Worm (Caenorhabditis elegans) whole organism, L1 larva: ENCODE data around the gene syf-3.

Source experiments
- F16B12.6 ChIP-seq: fragments of 150-350 bp; optimal IDR thresholded peaks from 2 replicates; lab custom pipeline; 2014; ENCODE audit warnings: missing biosample characterization, missing genetic modification characterization
- aha-1 ChIP-seq: fragments of 150-350 bp; optimal IDR thresholded peaks from 2 replicates; lab custom pipeline; 2014; ENCODE audit warnings: missing biosample characterization, missing genetic modification characterization
- alr-1 ChIP-seq: fragments of 200-800 bp; sonication (Bioruptor generic); optimal IDR thresholded peaks from 2 replicates; lab custom pipeline; 2018; ENCODE audit warnings: borderline replicate concordance, mild to moderate bottlenecking, missing genetic modification characterization, missing compliant biosample characterization
- aly-2 ChIP-seq: fragments of 150-350 bp; optimal IDR thresholded peaks from 2 replicates; lab custom pipeline; 2014; ENCODE audit warnings: missing biosample characterization, missing genetic modification characterization
- ceh-63 ChIP-seq: fragments of 200-800 bp; sonication (Bioruptor generic); optimal IDR thresholded peaks from 2 replicates; lab custom pipeline; 2018; ENCODE audit warnings: mild to moderate bottlenecking, missing genetic modification characterization, missing compliant biosample characterization
- ceh-8 ChIP-seq: fragments of 200-800 bp; sonication (Bioruptor generic); optimal IDR thresholded peaks from 2 replicates; lab custom pipeline; 2018; ENCODE audit warnings: mild to moderate bottlenecking, missing genetic modification characterization, moderate library complexity, missing compliant biosample characterization
- ceh-82 ChIP-seq, 3 experiments: fragments of 150-350 bp in 1 of 3; sonication (generic microtip) in 2 of 3; optimal IDR thresholded peaks; 2 replicates each; lab custom pipeline; 2014 to 2017; ENCODE audit warnings: missing biosample characterization in 3 of 3, missing genetic modification characterization in 3 of 3
- ceh-90 ChIP-seq: sonication (generic microtip); optimal IDR thresholded peaks from 2 replicates; lab custom pipeline; 2016; ENCODE audit warnings: missing genetic modification characterization, missing compliant biosample characterization
- efl-1 ChIP-seq, 4 experiments: fragments of 150-350 bp; optimal IDR thresholded peaks in 3 of 4; peaks in 1 of 4; 1 replicate in 1 of 4; 2 replicates in 3 of 4; lab custom pipeline; 2014; ENCODE audit warnings: missing biosample characterization in 2 of 4, missing genetic modification characterization in 2 of 4, missing genetic modification reagents in 2 of 4
- egl-27 ChIP-seq, 2 experiments: fragments of 150-350 bp in 1 of 2; sonication (generic microtip); optimal IDR thresholded peaks; 3 replicates each; lab custom pipeline; 2017 to 2018; ENCODE audit warnings: missing biosample characterization in 2 of 2, missing genetic modification characterization in 2 of 2, missing genetic modification reagents in 2 of 2
- elt-2 ChIP-seq: sonication (generic microtip); optimal IDR thresholded peaks from 2 replicates; lab custom pipeline; 2016; ENCODE audit warnings: missing genetic modification characterization, mild to moderate bottlenecking, inconsistent platforms, missing compliant biosample characterization, missing genetic modification reagents
- ets-5 ChIP-seq: fragments of 200-800 bp; sonication (Bioruptor generic); IDR thresholded peaks from 2 replicates; pipeline ENCODE4 v1.3.6; 2022; ENCODE audit warnings: missing genetic modification characterization, missing compliant biosample characterization
- fkh-4 ChIP-seq: sonication (generic microtip); optimal IDR thresholded peaks from 2 replicates; lab custom pipeline; 2016; ENCODE audit warnings: missing compliant biosample characterization, missing genetic modification characterization, borderline replicate concordance
- fos-1 ChIP-seq: fragments of 150-350 bp; optimal IDR thresholded peaks from 2 replicates; lab custom pipeline; 2014; ENCODE audit warnings: missing biosample characterization, missing genetic modification characterization
- grh-1 ChIP-seq: fragments of 200-800 bp; sonication (Bioruptor generic); IDR thresholded peaks from 2 replicates; pipeline ENCODE4 v1.3.6; 2022; ENCODE audit warnings: missing genetic modification reagents, missing genetic modification characterization, missing compliant biosample characterization
- hlh-17 ChIP-seq: fragments of 200-800 bp; sonication (Bioruptor generic); optimal IDR thresholded peaks from 2 replicates; lab custom pipeline; 2018; ENCODE audit warnings: missing genetic modification characterization, mild to moderate bottlenecking, missing compliant biosample characterization, moderate library complexity, borderline replicate concordance
- hlh-4 ChIP-seq: sonication (generic microtip); optimal IDR thresholded peaks from 2 replicates; lab custom pipeline; 2016; ENCODE audit warnings: mild to moderate bottlenecking, missing genetic modification characterization, missing compliant biosample characterization
- irx-1 ChIP-seq: sonication (generic microtip); optimal IDR thresholded peaks from 2 replicates; lab custom pipeline; 2016; ENCODE audit warnings: missing genetic modification characterization, missing compliant biosample characterization
- lin-13 ChIP-seq: fragments of 150-350 bp; optimal IDR thresholded peaks from 2 replicates; lab custom pipeline; 2014; ENCODE audit warnings: missing biosample characterization, missing genetic modification reagents, missing genetic modification characterization
- lin-14 ChIP-seq: fragments of 200-800 bp; sonication (Bioruptor generic); optimal IDR thresholded peaks from 2 replicates; lab custom pipeline; 2018; ENCODE audit warnings: mild to moderate bottlenecking, missing genetic modification characterization, moderate library complexity, missing compliant biosample characterization
- lin-39 ChIP-seq: fragments of 150-350 bp; optimal IDR thresholded peaks from 2 replicates; lab custom pipeline; 2014; ENCODE audit warnings: missing biosample characterization, missing genetic modification reagents, missing genetic modification characterization
- lir-3 ChIP-seq: sonication (generic microtip); optimal IDR thresholded peaks from 2 replicates; lab custom pipeline; 2016; ENCODE audit warnings: mild to moderate bottlenecking, missing genetic modification characterization, moderate library complexity, missing compliant biosample characterization; ENCODE audit not compliant: poor library complexity
- lsy-2 ChIP-seq, 2 experiments: fragments of 150-350 bp; optimal IDR thresholded peaks; 2 replicates each; lab custom pipeline; 2014; ENCODE audit warnings: missing biosample characterization in 2 of 2, missing genetic modification characterization in 2 of 2
- mef-2 ChIP-seq: fragments of 150-350 bp; optimal IDR thresholded peaks from 2 replicates; lab custom pipeline; 2014; ENCODE audit warnings: missing biosample characterization, missing genetic modification characterization
- mep-1 ChIP-seq: fragments of 150-350 bp; optimal IDR thresholded peaks from 2 replicates; lab custom pipeline; 2014; ENCODE audit warnings: missing biosample characterization, missing genetic modification characterization
- nhr-11 ChIP-seq: fragments of 150-350 bp; optimal IDR thresholded peaks from 2 replicates; lab custom pipeline; 2014; ENCODE audit warnings: missing biosample characterization, missing genetic modification characterization
- nhr-237 ChIP-seq: fragments of 150-350 bp; optimal IDR thresholded peaks from 2 replicates; lab custom pipeline; 2014; ENCODE audit warnings: missing biosample characterization, missing genetic modification characterization
- nhr-28 ChIP-seq: fragments of 150-350 bp; optimal IDR thresholded peaks from 2 replicates; lab custom pipeline; 2014; ENCODE audit warnings: missing biosample characterization, missing genetic modification characterization
- nhr-71 ChIP-seq: sonication (generic microtip); optimal IDR thresholded peaks from 2 replicates; lab custom pipeline; 2016; ENCODE audit warnings: mild to moderate bottlenecking, missing genetic modification characterization, moderate library complexity, missing compliant biosample characterization
- nhr-77 ChIP-seq: fragments of 150-350 bp; optimal IDR thresholded peaks from 2 replicates; lab custom pipeline; 2014; ENCODE audit warnings: missing biosample characterization, missing genetic modification characterization
- nhr-84 ChIP-seq: sonication (generic microtip); optimal IDR thresholded peaks from 2 replicates; lab custom pipeline; 2017; ENCODE audit warnings: missing biosample characterization, missing genetic modification characterization
- nhr-90 ChIP-seq: sonication (generic microtip); optimal IDR thresholded peaks from 2 replicates; lab custom pipeline; 2016; ENCODE audit warnings: mild to moderate bottlenecking, missing genetic modification characterization, missing compliant biosample characterization; ENCODE audit not compliant: poor library complexity
- pag-3 ChIP-seq: sonication (generic microtip); optimal IDR thresholded peaks from 2 replicates; lab custom pipeline; 2017; ENCODE audit warnings: missing genetic modification characterization, mild to moderate bottlenecking, missing compliant biosample characterization, antibody characterized with exemption, borderline replicate concordance; ENCODE audit not compliant: insufficient read depth
- pqm-1 ChIP-seq: sonication (generic microtip); optimal IDR thresholded peaks from 3 replicates; lab custom pipeline; 2017; ENCODE audit warnings: missing biosample characterization, missing genetic modification characterization
- rnt-1 ChIP-seq: sonication (generic microtip); optimal IDR thresholded peaks from 2 replicates; lab custom pipeline; 2016; ENCODE audit warnings: mild to moderate bottlenecking, missing genetic modification characterization, moderate library complexity, missing compliant biosample characterization
- tbx-2 ChIP-seq: sonication (generic microtip); optimal IDR thresholded peaks from 2 replicates; lab custom pipeline; 2016; ENCODE audit warnings: missing genetic modification characterization, missing compliant biosample characterization
- unc-86 ChIP-seq: sonication (generic microtip); optimal IDR thresholded peaks from 2 replicates; lab custom pipeline; 2016; ENCODE audit warnings: missing genetic modification characterization, missing compliant biosample characterization
- xbp-1 ChIP-seq: sonication (generic microtip); optimal IDR thresholded peaks from 2 replicates; lab custom pipeline; 2016; ENCODE audit warnings: missing genetic modification characterization, missing compliant biosample characterization
- zip-4 ChIP-seq: fragments of 200-800 bp; sonication (Bioruptor generic); optimal IDR thresholded peaks from 2 replicates; lab custom pipeline; 2018; ENCODE audit warnings: mild to moderate bottlenecking, missing genetic modification characterization, moderate library complexity, missing compliant biosample characterization
- ztf-11 ChIP-seq, 2 experiments: sonication (generic microtip); optimal IDR thresholded peaks; 2 replicates each; lab custom pipeline; 2016 to 2017; ENCODE audit warnings: missing genetic modification characterization in 2 of 2, missing biosample characterization in 1 of 2, missing compliant biosample characterization in 1 of 2
- ztf-4 ChIP-seq: fragments of 150-350 bp; optimal IDR thresholded peaks from 2 replicates; lab custom pipeline; 2014; ENCODE audit warnings: missing biosample characterization, missing genetic modification characterization

Gene syf-3

DNA sequence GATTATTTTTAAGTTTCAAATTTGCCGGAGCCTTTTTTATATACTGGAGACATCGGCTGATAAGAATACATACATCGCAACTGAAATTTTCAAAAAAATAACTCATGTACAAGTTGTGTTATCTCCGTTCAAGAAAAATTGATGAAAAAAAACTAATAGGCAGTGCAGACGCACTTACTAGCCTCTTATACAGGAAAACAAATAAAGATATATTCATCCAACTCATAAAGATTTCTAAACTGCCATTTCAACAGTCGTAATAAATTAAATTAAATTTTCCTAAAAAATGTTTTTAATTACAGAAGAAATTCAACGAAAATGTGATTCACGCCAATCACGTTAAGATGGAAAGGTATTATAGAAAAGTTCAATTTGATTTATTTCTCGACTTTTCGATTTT lies 38.0 kb upstream of the syf-3 start, which contains the start of gene C04E6.5:
C04E6.5 (plus strand) TSS at position 301 of the 400 bp plus-strand sequence.
- TF ChIP-seq elt-2 (tag; lab: Kevin White, UChicago) (no peak), lir-3 (tag; lab: Kevin White, UChicago) (no peak), ztf-11 (tag; optimal IDR thresholded peaks at IDR 0.05; lab: Kevin White, UChicago) (no peak), ztf-4 (tag; lab: Kevin White, UChicago) (no peak), nhr-77 (no peak)

ce11 chrV:5906252-5906651 lies 33.6 kb upstream of the syf-3 start, which contains the start of gene srd-15:
Gene srd-15, minus strand, starts transcription at chrV:5906352.
- TF ChIP-seq nhr-84 = no peak
- TF ChIP-seq pqm-1 = no peak
- TF ChIP-seq tbx-2 (tag; lab: Kevin White, UChicago) = no peak
- TF ChIP-seq aha-1 (tag; lab: Kevin White, UChicago) = no peak
- no peak for TF ChIP-seq ceh-8 (GFP tag; lab: Kevin White, UChicago)
- no peak for TF ChIP-seq lir-3 (tag; lab: Kevin White, UChicago)
- no peak for TF ChIP-seq lin-39 (tag; lab: Kevin White, UChicago)
- TF ChIP-seq rnt-1 (tag; lab: Kevin White, UChicago) = no peak
- no peak for TF ChIP-seq fkh-4
- TF ChIP-seq grh-1 (GFP tag; lab: Robert Waterston, UW) = no peak
- no peak for TF ChIP-seq hlh-4 (tag; lab: Kevin White, UChicago)

DNA sequence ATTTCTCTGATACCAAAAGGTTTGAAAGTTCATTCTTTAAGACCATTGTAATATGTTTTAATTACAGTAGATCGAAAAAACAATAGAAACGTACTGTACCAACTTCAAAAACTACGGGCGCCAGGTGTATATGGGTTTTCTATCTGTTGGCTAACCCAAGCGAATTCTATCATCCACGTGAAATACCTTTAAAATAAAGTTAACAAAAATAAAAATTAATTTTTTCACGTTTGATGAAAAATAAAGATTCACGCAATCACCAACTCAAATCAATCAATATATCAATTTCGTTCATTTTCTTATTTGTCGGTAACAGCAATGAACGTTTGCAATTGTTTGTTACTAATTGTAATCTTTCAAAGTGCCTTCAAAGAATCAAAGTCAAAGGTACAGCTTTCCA lies 32.7 kb upstream of the syf-3 start, which contains the start of gene C04E6.4:
C04E6.4 (plus strand) TSS at position 301 of the 400 bp plus-strand sequence.
- no peak for TF ChIP-seq aly-2 (tag; lab: Kevin White, UChicago)
- TF ChIP-seq lin-14 (GFP tag; lab: Kevin White, UChicago) = no peak
- no peak for TF ChIP-seq nhr-90 (tag; lab: Kevin White, UChicago)
- TF ChIP-seq lin-13 (GFP tag; lab: Kevin White, UChicago) = no peak
- no peak for TF ChIP-seq nhr-28
- no peak for TF ChIP-seq nhr-71 (tag; lab: Kevin White, UChicago)
- no peak for TF ChIP-seq zip-4 (GFP tag; lab: Kevin White, UChicago)
- TF ChIP-seq fos-1 = no peak
- no peak for TF ChIP-seq ceh-82 (tag; optimal IDR thresholded peaks at IDR 0.05; lab: Kevin White, UChicago)
- TF ChIP-seq ets-5 = no peak

ce11 chrV:5912426-5912825 lies 27.4 kb upstream of the syf-3 start, which contains the start of gene C04E6.13:
Gene C04E6.13, plus strand, starts transcription at chrV:5912726.
- no peak for TF ChIP-seq efl-1 (optimal IDR thresholded peaks at IDR 0.05; lab: Kevin White, UChicago)
- TF ChIP-seq efl-1 (GFP tag; optimal IDR thresholded peaks at IDR 0.05 in 1 of 2; lab: Kevin White, UChicago) = peak in 1 of 2 experiments; percentile 7
- TF ChIP-seq nhr-90 (tag; lab: Kevin White, UChicago) = no peak

- TF ChIP-seq efl-1 (optimal IDR thresholded peaks at IDR 0.05; lab: Kevin White, UChicago) (no peak), efl-1 (GFP tag; optimal IDR thresholded peaks at IDR 0.05 in 1 of 2; lab: Kevin White, UChicago) (peak in 1 of 2 experiments; percentile 75), F16B12.6 (tag; lab: Kevin White, UChicago) (no peak), ets-5 (no peak), xbp-1 (tag; lab: Kevin White, UChicago) (no peak), hlh-17 (GFP tag; lab: Kevin White, UChicago) (no peak), nhr-237 (tag; lab: Kevin White, UChicago) (no peak), ceh-8 (GFP tag; lab: Kevin White, UChicago) (no peak)
These were observed 23.0 kb upstream of the syf-3 start for ce11 chrV:5916862-5917261.

DNA sequence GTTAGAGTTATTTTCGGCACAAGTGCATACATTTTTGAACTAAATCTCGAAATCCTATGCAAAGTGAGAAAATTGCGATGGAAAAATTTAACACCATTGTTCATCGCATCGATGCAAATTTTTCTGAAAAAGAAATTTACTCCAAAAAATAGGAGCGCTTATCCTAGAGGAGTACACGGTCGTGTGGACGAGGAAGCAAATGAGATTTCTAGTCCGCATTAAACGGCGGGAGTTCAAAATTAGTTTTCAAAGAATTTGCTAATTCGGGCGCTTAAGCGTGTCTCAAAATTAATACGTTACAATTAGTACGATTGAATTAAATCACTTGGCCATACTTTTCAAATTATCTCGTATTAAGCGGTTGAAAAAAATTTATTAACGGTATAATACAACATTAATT lies 22.1 kb upstream of the syf-3 start, which contains the start of gene lrpr-1:
lrpr-1 (minus strand) TSS at position 185 of the 400 bp plus-strand sequence.
- TF ChIP-seq xbp-1 (tag; lab: Kevin White, UChicago) (peak; percentile 96), lir-3 (tag; lab: Kevin White, UChicago) (peak; percentile 98), nhr-11 (tag; lab: Kevin White, UChicago) (peak; percentile 71), aly-2 (tag; lab: Kevin White, UChicago) (peak; percentile 68), ceh-63 (GFP tag; lab: Kevin White, UChicago) (peak; percentile 92), ceh-90 (tag; lab: Kevin White, UChicago) (peak; percentile 99), alr-1 (tag; lab: Kevin White, UChicago) (no peak), mef-2 (tag; lab: Kevin White, UChicago) (no peak), mep-1 (tag; lab: Kevin White, UChicago) (peak; percentile 72), unc-86 (tag; lab: Kevin White, UChicago) (peak; percentile 86), irx-1 (peak; percentile 98), pag-3 (tag; lab: Kevin White, UChicago) (no peak), lsy-2 (tag; optimal IDR thresholded peaks at IDR 0.05; lab: Kevin White, UChicago) (peak; percentile 85 to 87), egl-27 (tag; optimal IDR thresholded peaks at IDR 0.05; lab: Kevin White, UChicago) (no peak)
